Worm (Caenorhabditis elegans): ENCODE measurements around the gene Y52E8A.3.

DNA sequence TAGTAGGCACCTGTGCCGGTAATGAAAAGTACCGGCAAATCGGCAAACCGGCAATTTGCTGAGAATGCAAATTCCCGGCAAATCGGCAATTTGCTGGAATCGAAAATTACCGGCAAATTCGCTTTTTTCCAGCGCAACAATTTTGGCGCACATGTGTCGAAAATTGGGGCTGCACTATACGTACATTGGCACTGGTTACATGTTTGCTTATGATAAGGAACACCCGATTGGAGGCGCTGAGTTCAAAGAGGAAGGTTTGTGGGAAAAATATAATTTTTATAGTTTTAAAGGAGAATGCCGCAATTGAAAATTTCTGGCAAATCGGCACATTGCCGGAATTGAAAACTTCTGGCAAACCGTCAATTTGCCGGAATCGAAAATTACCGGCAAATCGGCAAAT, 9.5 kb downstream of the Y52E8A.3 start:
- no peak for TF ChIP-seq R02D3.7 (tag; optimal IDR thresholded peaks at IDR 0.05)
- no peak for TF ChIP-seq nhr-28 (tag; optimal IDR thresholded peaks at IDR 0.05)
- no peak for TF ChIP-seq pqm-1 (tag; optimal IDR thresholded peaks at IDR 0.05)
- no peak for TF ChIP-seq nhr-23 (tag; optimal IDR thresholded peaks at IDR 0.05)
- TF ChIP-seq mdl-1 (tag; optimal IDR thresholded peaks at IDR 0.05): no peak
- no peak for TF ChIP-seq unc-62 (GFP tag; optimal IDR thresholded peaks at IDR 0.05)
- no peak for TF ChIP-seq snpc-4 (tag; optimal IDR thresholded peaks at IDR 0.05)
- TF ChIP-seq elt-3 (tag; optimal IDR thresholded peaks at IDR 0.05): no peak
- no peak for TF ChIP-seq ceh-28 (tag; optimal IDR thresholded peaks at IDR 0.05)
- TF ChIP-seq nhr-237 (tag; optimal IDR thresholded peaks at IDR 0.05): no peak
- no peak for TF ChIP-seq nhr-43 (tag; optimal IDR thresholded peaks at IDR 0.05; ENCODE audit: poor library complexity, severe bottlenecking)
- no peak for TF ChIP-seq ztf-11 (tag; optimal IDR thresholded peaks at IDR 0.05)
- no peak for TF ChIP-seq ceh-82 (tag; optimal IDR thresholded peaks at IDR 0.05)
- no peak for TF ChIP-seq nhr-77 (tag; optimal IDR thresholded peaks at IDR 0.05)

Measured in whole organism, L3 larva.